Worm (Caenorhabditis elegans) whole organism, late embryonic: ENCODE measurements around the gene nhr-13.

Source experiments
- K02D7.2 ChIP-seq: sonication (generic microtip); optimal IDR thresholded peaks from 2 replicates; lab custom pipeline; 2017; ENCODE audit warnings: mild to moderate bottlenecking, missing genetic modification characterization, missing compliant biosample characterization
- K09A11.1 ChIP-seq: sonication (generic microtip); optimal IDR thresholded peaks from 2 replicates; lab custom pipeline; 2017; ENCODE audit warnings: antibody characterized with exemption, mild to moderate bottlenecking, missing genetic modification characterization, missing compliant biosample characterization; ENCODE audit not compliant: insufficient read depth
- T23F11.4 ChIP-seq: fragments of 200-800 bp; sonication (Bioruptor generic); optimal IDR thresholded peaks from 2 replicates; lab custom pipeline; 2018; ENCODE audit warnings: mild to moderate bottlenecking, missing genetic modification characterization, missing compliant biosample characterization
- ahr-1 ChIP-seq: sonication (generic microtip); optimal IDR thresholded peaks from 2 replicates; lab custom pipeline; 2016; ENCODE audit warnings: missing genetic modification characterization, missing compliant biosample characterization
- ceh-18 ChIP-seq: sonication (generic microtip); optimal IDR thresholded peaks from 2 replicates; lab custom pipeline; 2016; ENCODE audit warnings: missing genetic modification characterization, missing compliant biosample characterization
- ceh-2 ChIP-seq: sonication (generic microtip); optimal IDR thresholded peaks from 2 replicates; lab custom pipeline; 2016; ENCODE audit warnings: missing genotype, missing genetic modification characterization, missing compliant biosample characterization
- ceh-45 ChIP-seq: fragments of 200-800 bp; sonication (Bioruptor generic); IDR thresholded peaks from 2 replicates; pipeline ENCODE4 v1.3.6; 2022; ENCODE audit warnings: missing genetic modification reagents, missing genetic modification characterization, missing compliant biosample characterization
- ceh-48 ChIP-seq: sonication (generic microtip); optimal IDR thresholded peaks from 2 replicates; lab custom pipeline; 2016; ENCODE audit warnings: missing genetic modification characterization, inconsistent platforms, missing compliant biosample characterization
- dmd-4 ChIP-seq: sonication (generic microtip); optimal IDR thresholded peaks from 2 replicates; lab custom pipeline; 2016; ENCODE audit warnings: borderline replicate concordance, missing genetic modification characterization, missing compliant biosample characterization
- elt-2 ChIP-seq: sonication (generic microtip); optimal IDR thresholded peaks from 2 replicates; lab custom pipeline; 2016; ENCODE audit warnings: missing genetic modification reagents, missing genetic modification characterization, missing compliant biosample characterization
- elt-4 ChIP-seq: sonication (generic microtip); optimal IDR thresholded peaks from 2 replicates; lab custom pipeline; 2016; ENCODE audit warnings: missing genetic modification characterization, missing compliant biosample characterization
- ets-4 ChIP-seq: sonication (generic microtip); optimal IDR thresholded peaks from 2 replicates; lab custom pipeline; 2016; ENCODE audit warnings: missing genetic modification characterization, missing compliant biosample characterization
- eyg-1 ChIP-seq: sonication (generic microtip); optimal IDR thresholded peaks from 2 replicates; lab custom pipeline; 2016; ENCODE audit warnings: missing genotype, missing genetic modification characterization, missing compliant biosample characterization
- fkh-10 ChIP-seq: fragments of 150-350 bp; optimal IDR thresholded peaks from 2 replicates; lab custom pipeline; 2014; ENCODE audit warnings: missing biosample characterization, missing genetic modification reagents, missing genetic modification characterization
- fkh-6 ChIP-seq: sonication (generic microtip); optimal IDR thresholded peaks from 2 replicates; lab custom pipeline; 2016; ENCODE audit warnings: missing genetic modification characterization, missing compliant biosample characterization
- hlh-13 ChIP-seq: fragments of 200-800 bp; sonication (Bioruptor generic); optimal IDR thresholded peaks from 2 replicates; lab custom pipeline; 2018; ENCODE audit warnings: mild to moderate bottlenecking, missing genetic modification characterization, missing compliant biosample characterization
- hlh-30 ChIP-seq: sonication (generic microtip); optimal IDR thresholded peaks from 2 replicates; lab custom pipeline; 2017; ENCODE audit warnings: antibody characterized with exemption, missing genetic modification characterization, missing compliant biosample characterization; ENCODE audit not compliant: insufficient read depth
- hlh-6 ChIP-seq: sonication (generic microtip); optimal IDR thresholded peaks from 2 replicates; lab custom pipeline; 2016; ENCODE audit warnings: missing genotype, missing genetic modification characterization, missing compliant biosample characterization
- hlh-8 ChIP-seq: sonication (generic microtip); optimal IDR thresholded peaks from 2 replicates; lab custom pipeline; 2016; ENCODE audit warnings: missing genotype, missing genetic modification characterization, missing compliant biosample characterization
- lin-11 ChIP-seq: fragments of 200-800 bp; sonication (Bioruptor generic); optimal IDR thresholded peaks from 2 replicates; lab custom pipeline; 2018; ENCODE audit warnings: mild to moderate bottlenecking, missing genetic modification characterization, missing compliant biosample characterization
- madf-2 ChIP-seq: sonication (generic microtip); optimal IDR thresholded peaks from 2 replicates; lab custom pipeline; 2017; ENCODE audit warnings: missing genetic modification characterization, missing compliant biosample characterization
- mec-3 ChIP-seq: sonication (generic microtip); optimal IDR thresholded peaks from 2 replicates; lab custom pipeline; 2016; ENCODE audit warnings: borderline replicate concordance, missing genetic modification characterization, missing compliant biosample characterization
- nhr-11 ChIP-seq: fragments of 150-350 bp; optimal IDR thresholded peaks from 2 replicates; lab custom pipeline; 2014; ENCODE audit warnings: missing biosample characterization, missing genetic modification characterization
- nhr-232 ChIP-seq: sonication (generic microtip); optimal IDR thresholded peaks from 2 replicates; lab custom pipeline; 2016; ENCODE audit warnings: missing genetic modification characterization, missing compliant biosample characterization
- npax-4 ChIP-seq: sonication (generic microtip); optimal IDR thresholded peaks from 2 replicates; lab custom pipeline; 2016; ENCODE audit warnings: missing genetic modification characterization, missing compliant biosample characterization
- odd-2 ChIP-seq: sonication (generic microtip); optimal IDR thresholded peaks from 2 replicates; lab custom pipeline; 2017; ENCODE audit warnings: antibody characterized with exemption, mild to moderate bottlenecking, missing genetic modification characterization, missing compliant biosample characterization
- pag-3 ChIP-seq: sonication (generic microtip); optimal IDR thresholded peaks from 2 replicates; lab custom pipeline; 2016; ENCODE audit warnings: missing compliant biosample characterization, missing genetic modification characterization, borderline replicate concordance
- pha-2 ChIP-seq: sonication (generic microtip); optimal IDR thresholded peaks from 2 replicates; lab custom pipeline; 2017; ENCODE audit warnings: mild to moderate bottlenecking, missing genetic modification characterization, missing compliant biosample characterization
- pros-1 ChIP-seq: fragments of 150-350 bp; optimal IDR thresholded peaks from 2 replicates; lab custom pipeline; 2014; ENCODE audit warnings: missing biosample characterization, missing genetic modification reagents, missing genetic modification characterization
- rnt-1 ChIP-seq: sonication (generic microtip); optimal IDR thresholded peaks from 2 replicates; lab custom pipeline; 2016; ENCODE audit warnings: missing genetic modification characterization, missing compliant biosample characterization
- sdc-2 ChIP-seq: sonication (generic microtip); optimal IDR thresholded peaks from 2 replicates; lab custom pipeline; 2016; ENCODE audit warnings: missing genotype, missing genetic modification characterization, missing compliant biosample characterization
- sox-4 ChIP-seq: sonication (generic microtip); optimal IDR thresholded peaks from 2 replicates; lab custom pipeline; 2017; ENCODE audit warnings: mild to moderate bottlenecking, missing genetic modification characterization, inconsistent platforms, missing compliant biosample characterization
- ttx-3 ChIP-seq: sonication (generic microtip); optimal IDR thresholded peaks from 2 replicates; lab custom pipeline; 2016; ENCODE audit warnings: missing genetic modification reagents, missing genetic modification characterization, missing compliant biosample characterization
- unc-3 ChIP-seq, 2 experiments: fragments of 200-800 bp in 1 of 2; sonication (Bioruptor generic) in 1 of 2; sonication (generic microtip) in 1 of 2; conservative IDR thresholded peaks in 1 of 2; optimal IDR thresholded peaks in 1 of 2; 2 replicates each; pipeline versions ENCODE4 v1.3.6 to Lab custom; 2016 to 2022; ENCODE audit warnings: missing compliant biosample characterization in 2 of 2, missing genetic modification characterization in 2 of 2, missing genetic modification reagents in 1 of 2
- unc-55 ChIP-seq: sonication (generic microtip); optimal IDR thresholded peaks from 2 replicates; lab custom pipeline; 2017; ENCODE audit warnings: missing biosample characterization, missing genetic modification reagents, missing genetic modification characterization
- unc-86 ChIP-seq: sonication (generic microtip); optimal IDR thresholded peaks from 2 replicates; lab custom pipeline; 2016; ENCODE audit warnings: missing genetic modification characterization, missing compliant biosample characterization
- zip-5 ChIP-seq: sonication (generic microtip); optimal IDR thresholded peaks from 2 replicates; lab custom pipeline; 2016; ENCODE audit warnings: missing genetic modification characterization, missing compliant biosample characterization

The nhr-13 gene

DNA sequence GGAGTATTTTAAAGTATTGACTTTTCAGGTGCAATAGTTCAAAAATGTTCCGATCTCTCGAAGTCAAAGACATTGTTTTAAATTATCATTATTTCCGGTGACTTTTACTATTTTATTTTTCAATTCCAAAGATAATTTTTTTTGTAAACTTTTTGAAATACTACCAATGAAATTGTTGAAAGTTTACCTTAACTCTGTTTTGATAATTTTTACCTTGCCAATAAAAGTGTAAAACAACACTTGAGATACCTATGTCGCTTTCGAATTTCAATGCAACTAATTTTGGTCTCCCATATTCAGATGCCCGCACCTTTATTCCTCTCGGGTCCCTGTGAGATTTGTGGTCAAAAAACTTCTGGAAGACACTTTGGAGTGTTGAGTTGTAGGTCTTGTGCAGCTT lies 32.8 kb downstream of the nhr-13 start, which contains the start of gene nhr-103:
Gene nhr-103, plus strand, starts transcription at position 301 of the 400 bp plus-strand sequence.
- TF ChIP-seq lin-11 (tag; lab: Kevin White, UChicago) (no peak), pag-3 (tag; lab: Kevin White, UChicago) (no peak)
- TF ChIP-seq, all 69 proteins: peak for 0

DNA sequence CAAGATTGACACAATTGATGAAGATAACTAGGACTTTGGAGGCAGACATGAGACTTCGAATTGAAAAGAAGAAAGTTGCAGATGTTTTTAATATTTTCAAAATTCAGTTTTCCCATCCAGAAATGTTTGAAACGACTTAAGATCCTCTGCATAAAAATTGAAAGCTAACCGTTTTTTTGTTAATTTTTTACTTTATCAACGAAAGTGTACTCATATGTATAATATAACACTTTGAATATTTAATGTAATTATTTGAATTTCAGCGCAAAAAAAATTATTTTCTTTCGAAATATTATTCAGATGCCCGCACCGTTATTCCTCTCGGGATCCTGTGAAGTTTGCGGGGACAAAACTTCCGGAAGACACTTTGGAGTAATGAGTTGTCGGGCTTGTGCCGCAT lies 34.6 kb downstream of the nhr-13 start, which contains the start of gene nhr-18:
Gene nhr-18, plus strand, starts transcription at position 301 of the 400 bp plus-strand sequence.
- TF ChIP-seq pros-1 (tag; lab: Kevin White, UChicago) (no peak), ceh-45 (GFP tag; lab: Robert Waterston, UW) (no peak), rnt-1 (no peak), T23F11.4 (no peak), ceh-18 (no peak), ahr-1 (tag; lab: Kevin White, UChicago) (no peak), odd-2 (no peak), mec-3 (tag; lab: Kevin White, UChicago) (no peak), ceh-2 (no peak), ceh-48 (tag; lab: Kevin White, UChicago) (no peak)

ce11 chrV:2228781-2229180 lies 36.5 kb downstream of the nhr-13 start, which contains the start of gene nhr-126:
nhr-126 (plus strand) TSS chrV:2229081.
- TF ChIP-seq madf-2 (tag; lab: Kevin White, UChicago) (no peak), elt-2 (tag; lab: Kevin White, UChicago) (no peak), lin-11 (tag; lab: Kevin White, UChicago) (no peak), K09A11.1 (tag; lab: Kevin White, UChicago) (no peak), ets-4 (tag; lab: Kevin White, UChicago) (no peak)

- TF ChIP-seq K02D7.2 (tag; lab: Kevin White, UChicago): no peak
- no peak for TF ChIP-seq zip-5 (tag; lab: Kevin White, UChicago)
- TF ChIP-seq lin-11 (tag; lab: Kevin White, UChicago): no peak
- TF ChIP-seq unc-55: no peak
- TF ChIP-seq elt-4 (tag; lab: Kevin White, UChicago): no peak
- TF ChIP-seq T23F11.4: no peak
- no peak for TF ChIP-seq npax-4 (tag; lab: Kevin White, UChicago)
- no peak for TF ChIP-seq hlh-8 (tag; lab: Kevin White, UChicago)
- TF ChIP-seq ttx-3: no peak
- TF ChIP-seq unc-86: no peak
- TF ChIP-seq nhr-11 (tag; lab: Kevin White, UChicago): no peak
- TF ChIP-seq elt-2 (tag; lab: Kevin White, UChicago): no peak
- TF ChIP-seq fkh-10: no peak
- TF ChIP-seq nhr-232: no peak
Measured at ce11 chrV:2230912-2231311, 38.6 kb downstream of the nhr-13 start, which contains the start of gene nhr-134. nhr-134 (plus strand) TSS chrV:2231223.

DNA sequence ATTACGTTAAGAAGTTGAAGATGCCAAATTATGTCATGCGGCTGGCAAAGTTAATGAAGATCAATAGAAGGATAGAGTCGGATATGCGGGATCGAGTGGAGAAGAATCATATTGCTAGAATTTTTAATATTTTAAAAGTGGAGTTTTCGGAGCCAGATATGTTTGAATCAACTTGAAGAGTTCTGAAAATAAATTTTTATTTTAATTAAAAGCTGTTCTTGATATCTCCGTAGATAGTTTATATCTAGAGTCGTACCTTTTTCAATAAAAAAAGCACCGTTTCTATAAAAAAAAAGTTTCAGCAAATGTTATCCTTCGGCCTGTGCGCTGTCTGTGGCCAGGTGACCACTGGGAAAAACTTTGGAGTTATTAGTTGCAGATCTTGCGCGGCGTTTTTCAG lies 40.9 kb downstream of the nhr-13 start, which contains the start of gene nhr-96:
Gene nhr-96, plus strand, starts transcription at position 301 of the 400 bp plus-strand sequence.
- TF ChIP-seq pha-2 (tag; lab: Kevin White, UChicago): no peak

- TF ChIP-seq ttx-3: no peak
- TF ChIP-seq dmd-4: no peak
- no peak for TF ChIP-seq eyg-1 (tag; lab: Kevin White, UChicago)
- no peak for TF ChIP-seq hlh-8 (tag; lab: Kevin White, UChicago)
- TF ChIP-seq hlh-30 (tag; lab: Kevin White, UChicago): no peak
- TF ChIP-seq lin-11 (tag; lab: Kevin White, UChicago): no peak
- TF ChIP-seq hlh-6 (tag; lab: Kevin White, UChicago): no peak
- TF ChIP-seq fkh-10: no peak
- no peak for TF ChIP-seq sdc-2 (tag; lab: Kevin White, UChicago)
- TF ChIP-seq pros-1 (tag; lab: Kevin White, UChicago): no peak
- no peak for TF ChIP-seq fkh-6
- TF ChIP-seq sox-4 (tag; lab: Kevin White, UChicago): no peak
- no peak for TF ChIP-seq unc-3 (GFP tag; conservative IDR thresholded peaks at IDR 0.05; lab: Robert Waterston, UW)
- no peak for TF ChIP-seq unc-3 (tag; optimal IDR thresholded peaks at IDR 0.05; lab: Kevin White, UChicago)
- TF ChIP-seq hlh-13 (GFP tag; lab: Kevin White, UChicago): no peak
Measured at ce11 chrV:2235848-2236247, 43.6 kb downstream of the nhr-13 start, which contains the start of gene cyp-33C4. cyp-33C4 (plus strand) TSS chrV:2236140.
